Fruit fly (Drosophila melanogaster): Measurements from ENCODE around the gene CG5026.

CG5026 gene

dm6 chr3L:8956669-8957068, 11.7 kb upstream of the CG5026 start, which contains the start of gene mRpL12 (continued):
- TF ChIP-seq CG7839 (tag; optimal IDR thresholded peaks at IDR 0.05) (no peak), Deaf1 (tag; optimal IDR thresholded peaks at IDR 0.05) (no peak), da (GFP tag; optimal IDR thresholded peaks at IDR 0.05) (no peak), CG8359 (GFP tag; optimal IDR thresholded peaks at IDR 0.05; ENCODE audit: borderline replicate concordance) (no peak), CG1024 (GFP tag; IDR thresholded peaks at IDR 0.05) (no peak), CG15601 (tag; optimal IDR thresholded peaks at IDR 0.05) (peak; percentile 73), CG30403 (GFP tag; optimal IDR thresholded peaks at IDR 0.05) (no peak), Bdp1 (GFP tag; optimal IDR thresholded peaks at IDR 0.05) (no peak), CTCF (GFP tag; optimal IDR thresholded peaks at IDR 0.05) (no peak), PHDP (tag; optimal IDR thresholded peaks at IDR 0.05) (no peak), ham (GFP tag; IDR thresholded peaks at IDR 0.05) (no peak), CG31388 (GFP tag; optimal IDR thresholded peaks at IDR 0.05) (no peak), trem (tag; optimal IDR thresholded peaks at IDR 0.05) (peak; percentile 83), CG6683 (GFP tag; optimal IDR thresholded peaks at IDR 0.05) (no peak), CG5180 (GFP tag; optimal IDR thresholded peaks at IDR 0.05) (no peak), Fer3 (tag; optimal IDR thresholded peaks at IDR 0.05) (no peak), CG8388 (GFP tag; optimal IDR thresholded peaks at IDR 0.05) (no peak), CG11560 (tag; IDR thresholded peaks at IDR 0.05) (no peak), CG31441 (GFP tag; IDR thresholded peaks at IDR 0.05) (no peak), row (GFP tag; IDR thresholded peaks at IDR 0.05) (peak; percentile 38; the same call in 1 of the 3 replicates), tna (GFP tag; IDR thresholded peaks at IDR 0.05; ENCODE audit: partially characterized antibody) (no peak), unpg (GFP tag; optimal IDR thresholded peaks at IDR 0.05) (no peak), p53 (GFP tag; optimal IDR thresholded peaks at IDR 0.05) (no peak), ATbp (GFP tag; optimal IDR thresholded peaks at IDR 0.05) (no peak), nerfin-1 (tag; optimal IDR thresholded peaks at IDR 0.05) (no peak), CG30431 (GFP tag; optimal IDR thresholded peaks at IDR 0.05) (no peak), pzg (GFP tag; optimal IDR thresholded peaks at IDR 0.05) (peak; percentile 66), CG6689 (GFP tag; IDR thresholded peaks at IDR 0.05) (no peak), Fer1 (GFP tag; optimal IDR thresholded peaks at IDR 0.05) (no peak), CG17912 (GFP tag; optimal IDR thresholded peaks at IDR 0.05) (no peak), lov (optimal IDR thresholded peaks at IDR 0.05) (no peak), lov (GFP tag; IDR thresholded peaks at IDR 0.05) (no peak), CG14667 (GFP tag; IDR thresholded peaks at IDR 0.05) (no peak), salm (tag; optimal IDR thresholded peaks at IDR 0.05) (no peak), CG4424 (GFP tag; optimal IDR thresholded peaks at IDR 0.05) (peak; percentile 25), klu (GFP tag; IDR thresholded peaks at IDR 0.05) (no peak), crp (GFP tag; optimal IDR thresholded peaks at IDR 0.05) (peak; percentile 7 to 83), CG3407 (GFP tag; optimal IDR thresholded peaks at IDR 0.05) (no peak), CG11695 (GFP tag; IDR thresholded peaks at IDR 0.05) (no peak), eve (GFP tag; optimal IDR thresholded peaks at IDR 0.05) (no peak), ind (GFP tag; optimal IDR thresholded peaks at IDR 0.05) (no peak), yki (optimal IDR thresholded peaks at IDR 0.05) (no peak), tap (tag; optimal IDR thresholded peaks at IDR 0.05) (no peak), br (optimal IDR thresholded peaks at IDR 0.05) (no peak), CG4282 (GFP tag; optimal IDR thresholded peaks at IDR 0.05) (no peak), so (GFP tag; IDR thresholded peaks at IDR 0.05) (no peak), kah (GFP tag; optimal IDR thresholded peaks at IDR 0.05) (no peak), schlank (tag; optimal IDR thresholded peaks at IDR 0.05) (no peak), Asciz (GFP tag; optimal IDR thresholded peaks at IDR 0.05) (no peak), cg (GFP tag; optimal IDR thresholded peaks at IDR 0.05) (no peak), CG5953 (GFP tag; IDR thresholded peaks at IDR 0.05) (no peak), CG2116 (GFP tag; optimal IDR thresholded peaks at IDR 0.05) (peak; percentile 92), CG32767 (GFP tag; IDR thresholded peaks at IDR 0.05) (no peak)
